Fruit fly (Drosophila melanogaster) whole organism, wandering third instar larva: ENCODE data around the gene Gr85a.

Experiments used
- CG32264 ChIP-seq: fragments of 200-800 bp; sonication (Bioruptor generic); optimal IDR thresholded peaks from 2 replicates; lab custom pipeline; 2016; ENCODE audit warnings: missing biosample characterization, missing genetic modification characterization
- Dif ChIP-seq: fragments of 200-275, 200-300 bp; sonication (Bioruptor generic); optimal IDR thresholded peaks from 2 replicates; lab custom pipeline; 2018; ENCODE audit warnings: missing biosample characterization, missing genetic modification characterization; ENCODE audit not compliant: partially characterized antibody
- GATAd ChIP-seq: sonication (Bioruptor generic); optimal IDR thresholded peaks from 2 replicates; lab custom pipeline; 2016; ENCODE audit warnings: missing biosample characterization, missing genetic modification characterization
- Myc ChIP-seq: fragments of >200 bp; optimal IDR thresholded peaks from 2 replicates; lab custom pipeline; 2017
- N ChIP-seq: fragments of >200 bp; optimal IDR thresholded peaks from 2 replicates; lab custom pipeline; 2018; ENCODE audit warnings: missing biosample characterization, missing external identifiers, missing genetic modification characterization
- h ChIP-seq: fragments of 200-800 bp; sonication (Bioruptor generic); optimal IDR thresholded peaks from 3 replicates; lab custom pipeline; 2016; ENCODE audit warnings: missing biosample characterization, mild to moderate bottlenecking, missing genetic modification characterization
- lola ChIP-seq: fragments of >200 bp; optimal IDR thresholded peaks from 2 replicates; lab custom pipeline; 2017; ENCODE audit warnings: missing biosample characterization, missing genetic modification characterization
- pan ChIP-seq: fragments of >200 bp; optimal IDR thresholded peaks from 2 replicates; lab custom pipeline; 2017
- psq ChIP-seq: fragments of 200-800 bp; sonication (Bioruptor generic); optimal IDR thresholded peaks from 3 replicates; lab custom pipeline; 2017; ENCODE audit warnings: missing biosample characterization, mild to moderate bottlenecking, missing genetic modification characterization, moderate library complexity

dm6 chr3R:9978977-9979376, 17.6 kb downstream of the Gr85a start:
- no peak for TF ChIP-seq GATAd (GFP tag; lab: Kevin White, UChicago)
- no peak for TF ChIP-seq CG32264
- no peak for TF ChIP-seq psq (GFP tag; lab: Kevin White, UChicago)
- TF ChIP-seq Dif, result no peak
- TF ChIP-seq lola (GFP tag; lab: Kevin White, UChicago), result no peak
- no peak for TF ChIP-seq N (GFP tag; lab: Kevin White, UChicago)
- TF ChIP-seq pan (lab: Kevin White, UChicago), result no peak
- no peak for TF ChIP-seq Myc (lab: Kevin White, UChicago)
- TF ChIP-seq h, result no peak
